Worm (Caenorhabditis elegans) whole organism, late embryonic: Measurements from ENCODE around the gene C06B3.6.

Source experiments
- F13H6.1 ChIP-seq: sonication (generic microtip); optimal IDR thresholded peaks from 2 replicates; lab custom pipeline; 2016; ENCODE audit warnings: missing genetic modification characterization, missing compliant biosample characterization
- ahr-1 ChIP-seq: sonication (generic microtip); optimal IDR thresholded peaks from 2 replicates; lab custom pipeline; 2016; ENCODE audit warnings: missing genetic modification characterization, missing compliant biosample characterization
- ceh-22 ChIP-seq: sonication (generic microtip); optimal IDR thresholded peaks from 2 replicates; lab custom pipeline; 2017; ENCODE audit warnings: missing biosample characterization, missing genetic modification characterization
- fkh-10 ChIP-seq: fragments of 150-350 bp; optimal IDR thresholded peaks from 2 replicates; lab custom pipeline; 2014; ENCODE audit warnings: missing biosample characterization, missing genetic modification reagents, missing genetic modification characterization
- hlh-8 ChIP-seq: sonication (generic microtip); optimal IDR thresholded peaks from 2 replicates; lab custom pipeline; 2016; ENCODE audit warnings: missing genotype, missing genetic modification characterization, missing compliant biosample characterization
- nhr-11 ChIP-seq: fragments of 150-350 bp; optimal IDR thresholded peaks from 2 replicates; lab custom pipeline; 2014; ENCODE audit warnings: missing biosample characterization, missing genetic modification characterization
- unc-55 ChIP-seq: sonication (generic microtip); optimal IDR thresholded peaks from 2 replicates; lab custom pipeline; 2017; ENCODE audit warnings: missing biosample characterization, missing genetic modification reagents, missing genetic modification characterization
- ztf-16 ChIP-seq: sonication (generic microtip); optimal IDR thresholded peaks from 2 replicates; lab custom pipeline; 2017; ENCODE audit warnings: missing genetic modification characterization, missing compliant biosample characterization

DNA sequence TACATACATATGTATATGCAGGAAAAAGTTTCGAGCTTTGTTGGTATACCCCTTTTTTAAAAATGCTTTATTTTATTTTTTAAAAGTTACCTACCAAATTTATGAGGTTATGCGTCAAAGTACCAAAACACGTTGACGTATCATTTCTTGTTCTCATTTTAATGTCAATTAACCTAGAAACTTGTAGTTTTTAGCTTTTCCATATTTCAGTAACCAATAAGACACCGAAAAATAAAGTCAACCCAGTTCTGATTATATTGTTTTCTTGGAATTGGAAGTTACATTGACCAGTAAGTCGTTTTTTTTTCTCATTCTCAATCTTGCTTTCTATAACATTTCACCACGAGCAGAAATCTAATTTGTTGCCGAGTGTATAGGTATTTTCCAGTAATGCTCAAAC is 28.1 kb upstream of the C06B3.6 start, which contains the start of gene srw-145:
- TF ChIP-seq unc-55 (GFP tag; lab: Kevin White, UChicago) (no peak), ceh-22 (tag; lab: Kevin White, UChicago) (no peak), fkh-10 (GFP tag; lab: Kevin White, UChicago) (no peak), hlh-8 (tag; lab: Kevin White, UChicago) (no peak), ahr-1 (tag; lab: Kevin White, UChicago) (no peak), ztf-16 (tag; lab: Kevin White, UChicago) (no peak), F13H6.1 (no peak), nhr-11 (tag; lab: Kevin White, UChicago) (no peak)
